Worm (Caenorhabditis elegans) whole organism, L1 larva: ENCODE results near the gene AH10.4.

ENCODE experiments used
- C04F5.9 ChIP-seq: sonication (generic microtip); optimal IDR thresholded peaks from 2 replicates; lab custom pipeline; 2016; ENCODE audit warnings: missing genetic modification characterization, missing compliant biosample characterization
- C34B4.2 ChIP-seq: sonication (generic microtip); optimal IDR thresholded peaks from 2 replicates; lab custom pipeline; 2017; ENCODE audit warnings: mild to moderate bottlenecking, missing genetic modification characterization, missing compliant biosample characterization
- F16B12.6 ChIP-seq: fragments of 150-350 bp; optimal IDR thresholded peaks from 2 replicates; lab custom pipeline; 2014; ENCODE audit warnings: missing biosample characterization, missing genetic modification characterization
- Y116A8C.19 ChIP-seq: sonication (generic microtip); optimal IDR thresholded peaks from 2 replicates; lab custom pipeline; 2016; ENCODE audit warnings: missing compliant biosample characterization, missing genetic modification characterization, borderline replicate concordance
- ama-1 ChIP-seq: fragments of 150-350 bp; optimal IDR thresholded peaks from 2 replicates; lab custom pipeline; 2014
- ceh-63 ChIP-seq: fragments of 200-800 bp; sonication (Bioruptor generic); optimal IDR thresholded peaks from 2 replicates; lab custom pipeline; 2018; ENCODE audit warnings: mild to moderate bottlenecking, missing genetic modification characterization, missing compliant biosample characterization
- ceh-82 ChIP-seq, 3 experiments: fragments of 150-350 bp in 1 of 3; sonication (generic microtip) in 2 of 3; optimal IDR thresholded peaks; 2 replicates each; lab custom pipeline; 2014 to 2017; ENCODE audit warnings: missing biosample characterization in 3 of 3, missing genetic modification characterization in 3 of 3
- dpl-1 ChIP-seq, 3 experiments: fragments of 150-350 bp in 2 of 3; sonication (generic microtip) in 1 of 3; optimal IDR thresholded peaks; 2 replicates each; lab custom pipeline; 2014 to 2017; ENCODE audit warnings: missing biosample characterization in 3 of 3, missing genetic modification characterization in 3 of 3, missing genetic modification reagents in 3 of 3
- efl-1 ChIP-seq, 4 experiments: fragments of 150-350 bp; optimal IDR thresholded peaks in 3 of 4; peaks in 1 of 4; 1 replicate in 1 of 4; 2 replicates in 3 of 4; lab custom pipeline; 2014; ENCODE audit warnings: missing biosample characterization in 2 of 4, missing genetic modification characterization in 2 of 4, missing genetic modification reagents in 2 of 4
- efl-3 ChIP-seq: fragments of 200-800 bp; sonication (Bioruptor generic); optimal IDR thresholded peaks from 2 replicates; lab custom pipeline; 2018; ENCODE audit warnings: mild to moderate bottlenecking, missing genetic modification characterization, missing compliant biosample characterization
- egl-13 ChIP-seq: sonication (generic microtip); optimal IDR thresholded peaks from 2 replicates; lab custom pipeline; 2016; ENCODE audit warnings: missing genotype, missing genetic modification reagents, missing genetic modification characterization, missing compliant biosample characterization
- egl-27 ChIP-seq, 2 experiments: fragments of 150-350 bp in 1 of 2; sonication (generic microtip); optimal IDR thresholded peaks; 3 replicates each; lab custom pipeline; 2017 to 2018; ENCODE audit warnings: missing biosample characterization in 2 of 2, missing genetic modification characterization in 2 of 2, missing genetic modification reagents in 2 of 2
- elt-2 ChIP-seq: sonication (generic microtip); optimal IDR thresholded peaks from 2 replicates; lab custom pipeline; 2016; ENCODE audit warnings: missing genetic modification characterization, mild to moderate bottlenecking, inconsistent platforms, missing compliant biosample characterization, missing genetic modification reagents
- ets-5 ChIP-seq: fragments of 200-800 bp; sonication (Bioruptor generic); IDR thresholded peaks from 2 replicates; pipeline ENCODE4 v1.3.6; 2022; ENCODE audit warnings: missing genetic modification characterization, missing compliant biosample characterization
- fkh-8 ChIP-seq: sonication (generic microtip); optimal IDR thresholded peaks from 2 replicates; lab custom pipeline; 2016; ENCODE audit warnings: mild to moderate bottlenecking, missing genetic modification characterization, missing compliant biosample characterization
- fos-1 ChIP-seq: fragments of 150-350 bp; optimal IDR thresholded peaks from 2 replicates; lab custom pipeline; 2014; ENCODE audit warnings: missing biosample characterization, missing genetic modification characterization
- grh-1 ChIP-seq: fragments of 200-800 bp; sonication (Bioruptor generic); IDR thresholded peaks from 2 replicates; pipeline ENCODE4 v1.3.6; 2022; ENCODE audit warnings: missing genetic modification reagents, missing genetic modification characterization, missing compliant biosample characterization
- hpl-2 ChIP-seq: fragments of 150-350 bp; optimal IDR thresholded peaks from 2 replicates; lab custom pipeline; 2014; ENCODE audit warnings: missing biosample characterization, missing genetic modification reagents, missing genetic modification characterization
- irx-1 ChIP-seq: sonication (generic microtip); optimal IDR thresholded peaks from 2 replicates; lab custom pipeline; 2016; ENCODE audit warnings: missing genetic modification characterization, missing compliant biosample characterization
- lir-3 ChIP-seq: sonication (generic microtip); optimal IDR thresholded peaks from 2 replicates; lab custom pipeline; 2016; ENCODE audit warnings: mild to moderate bottlenecking, missing genetic modification characterization, moderate library complexity, missing compliant biosample characterization; ENCODE audit not compliant: poor library complexity
- mab-9 ChIP-seq: fragments of 200-800 bp; sonication (Bioruptor generic); IDR thresholded peaks from 2 replicates; pipeline ENCODE4 v1.3.6; 2022; ENCODE audit warnings: missing genetic modification reagents, missing genetic modification characterization, missing compliant biosample characterization
- mep-1 ChIP-seq: fragments of 150-350 bp; optimal IDR thresholded peaks from 2 replicates; lab custom pipeline; 2014; ENCODE audit warnings: missing biosample characterization, missing genetic modification characterization
- nhr-237 ChIP-seq: fragments of 150-350 bp; optimal IDR thresholded peaks from 2 replicates; lab custom pipeline; 2014; ENCODE audit warnings: missing biosample characterization, missing genetic modification characterization
- nhr-47 ChIP-seq: sonication (generic microtip); optimal IDR thresholded peaks from 2 replicates; lab custom pipeline; 2016; ENCODE audit warnings: mild to moderate bottlenecking, missing genetic modification characterization, moderate library complexity, missing compliant biosample characterization
- nhr-71 ChIP-seq: sonication (generic microtip); optimal IDR thresholded peaks from 2 replicates; lab custom pipeline; 2016; ENCODE audit warnings: mild to moderate bottlenecking, missing genetic modification characterization, moderate library complexity, missing compliant biosample characterization
- nhr-76 ChIP-seq: sonication (generic microtip); optimal IDR thresholded peaks from 2 replicates; lab custom pipeline; 2017; ENCODE audit warnings: missing biosample characterization, missing genetic modification characterization
- nhr-84 ChIP-seq: sonication (generic microtip); optimal IDR thresholded peaks from 2 replicates; lab custom pipeline; 2017; ENCODE audit warnings: missing biosample characterization, missing genetic modification characterization
- nhr-85 ChIP-seq: sonication (generic microtip); peaks from one replicate; lab custom pipeline; 2016; ENCODE audit warnings: missing genetic modification characterization, inconsistent platforms, missing compliant biosample characterization
- nhr-90 ChIP-seq: sonication (generic microtip); optimal IDR thresholded peaks from 2 replicates; lab custom pipeline; 2016; ENCODE audit warnings: mild to moderate bottlenecking, missing genetic modification characterization, missing compliant biosample characterization; ENCODE audit not compliant: poor library complexity
- pax-3 ChIP-seq: fragments of 200-800 bp; sonication (Bioruptor generic); optimal IDR thresholded peaks from 2 replicates; lab custom pipeline; 2018; ENCODE audit warnings: mild to moderate bottlenecking, missing genetic modification characterization, moderate library complexity, missing compliant biosample characterization
- rnt-1 ChIP-seq: sonication (generic microtip); optimal IDR thresholded peaks from 2 replicates; lab custom pipeline; 2016; ENCODE audit warnings: mild to moderate bottlenecking, missing genetic modification characterization, moderate library complexity, missing compliant biosample characterization
- skn-1 ChIP-seq: fragments of 150-350 bp; optimal IDR thresholded peaks from 2 replicates; lab custom pipeline; 2014; ENCODE audit warnings: missing biosample characterization, missing genetic modification characterization
- sptf-1 ChIP-seq: fragments of 150-350 bp; optimal IDR thresholded peaks from 2 replicates; lab custom pipeline; 2014; ENCODE audit warnings: missing biosample characterization, missing genetic modification characterization
- unc-30 ChIP-seq: sonication (generic microtip); optimal IDR thresholded peaks from 2 replicates; lab custom pipeline; 2017; ENCODE audit warnings: missing biosample characterization, missing genetic modification characterization
- unc-62 ChIP-seq: fragments of 150-350 bp; optimal IDR thresholded peaks from 2 replicates; lab custom pipeline; 2014; ENCODE audit warnings: missing biosample characterization, missing genetic modification reagents, missing genetic modification characterization
- vab-15 ChIP-seq: sonication (generic microtip); optimal IDR thresholded peaks from 2 replicates; lab custom pipeline; 2017; ENCODE audit warnings: missing genotype, mild to moderate bottlenecking, missing genetic modification characterization, missing compliant biosample characterization
- zag-1 ChIP-seq: fragments of 150-350 bp; optimal IDR thresholded peaks from 2 replicates; lab custom pipeline; 2014; ENCODE audit warnings: missing biosample characterization, missing genetic modification characterization
- zip-4 ChIP-seq: fragments of 200-800 bp; sonication (Bioruptor generic); optimal IDR thresholded peaks from 2 replicates; lab custom pipeline; 2018; ENCODE audit warnings: mild to moderate bottlenecking, missing genetic modification characterization, moderate library complexity, missing compliant biosample characterization
- ztf-11 ChIP-seq, 2 experiments: sonication (generic microtip); optimal IDR thresholded peaks; 2 replicates each; lab custom pipeline; 2016 to 2017; ENCODE audit warnings: missing genetic modification characterization in 2 of 2, missing biosample characterization in 1 of 2, missing compliant biosample characterization in 1 of 2

The AH10.4 gene

ce11 chrV:14166630-14167029, 29.0 kb upstream of the AH10.4 start, which contains the start of gene cest-1.1:
cest-1.1 (minus strand) TSS chrV:14166730.
- no peak for TF ChIP-seq Y116A8C.19
- no peak for TF ChIP-seq hpl-2 (GFP tag; lab: Kevin White, UChicago)
- no peak for TF ChIP-seq unc-30 (tag; lab: Kevin White, UChicago)
- no peak for TF ChIP-seq ceh-82 (tag; optimal IDR thresholded peaks at IDR 0.05; lab: Kevin White, UChicago)
- no peak for TF ChIP-seq sptf-1
- TF ChIP-seq pax-3 (tag; lab: Kevin White, UChicago) = no peak
- TF ChIP-seq ets-5 (GFP tag; lab: Robert Waterston, UW) = no peak
- TF ChIP-seq zag-1 (tag; lab: Kevin White, UChicago) = no peak
- TF ChIP-seq nhr-71 = no peak
- TF ChIP-seq egl-13 = no peak
- TF ChIP-seq nhr-84 (tag; lab: Kevin White, UChicago) = no peak
- no peak for TF ChIP-seq skn-1 (tag; lab: Kevin White, UChicago)
- TF ChIP-seq rnt-1 (tag; lab: Kevin White, UChicago) = no peak
- TF ChIP-seq efl-3 = no peak
- TF ChIP-seq ceh-63 (GFP tag; lab: Kevin White, UChicago) = no peak
- TF ChIP-seq unc-62 (GFP tag; lab: Kevin White, UChicago) = no peak
- TF ChIP-seq vab-15 (tag; lab: Kevin White, UChicago) = no peak
- no peak for TF ChIP-seq ztf-11 (tag; optimal IDR thresholded peaks at IDR 0.05; lab: Kevin White, UChicago)
- no peak for TF ChIP-seq irx-1 (tag; lab: Kevin White, UChicago)

DNA sequence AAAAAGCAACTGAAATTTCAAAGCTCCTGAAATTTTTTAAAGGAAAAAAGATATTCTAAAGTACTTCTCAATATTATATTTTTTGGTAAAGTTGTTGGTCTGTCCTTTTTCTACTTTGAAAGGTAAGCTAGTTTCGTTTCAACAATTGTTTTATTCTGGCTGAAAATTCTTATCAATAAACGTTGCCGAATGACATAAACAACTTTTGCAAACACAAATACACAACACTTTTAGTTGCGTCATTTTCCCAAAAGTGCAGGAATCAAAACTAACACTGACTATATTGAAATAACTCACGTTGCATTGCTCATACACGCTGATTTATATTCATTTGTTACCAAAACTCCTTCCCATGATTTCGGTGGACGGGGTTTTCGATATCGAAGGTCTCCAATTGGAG, 28.1 kb upstream of the AH10.4 start:
- TF ChIP-seq grh-1 (no peak), nhr-237 (tag; lab: Kevin White, UChicago) (no peak), F16B12.6 (tag; lab: Kevin White, UChicago) (no peak), egl-27 (tag; optimal IDR thresholded peaks at IDR 0.05; lab: Kevin White, UChicago) (no peak), efl-1 (optimal IDR thresholded peaks at IDR 0.05; lab: Kevin White, UChicago) (no peak), efl-1 (GFP tag; optimal IDR thresholded peaks at IDR 0.05 in 1 of 2; lab: Kevin White, UChicago) (no peak), sptf-1 (no peak), nhr-76 (no peak), dpl-1 (GFP tag; optimal IDR thresholded peaks at IDR 0.05; lab: Kevin White, UChicago) (no peak)

DNA sequence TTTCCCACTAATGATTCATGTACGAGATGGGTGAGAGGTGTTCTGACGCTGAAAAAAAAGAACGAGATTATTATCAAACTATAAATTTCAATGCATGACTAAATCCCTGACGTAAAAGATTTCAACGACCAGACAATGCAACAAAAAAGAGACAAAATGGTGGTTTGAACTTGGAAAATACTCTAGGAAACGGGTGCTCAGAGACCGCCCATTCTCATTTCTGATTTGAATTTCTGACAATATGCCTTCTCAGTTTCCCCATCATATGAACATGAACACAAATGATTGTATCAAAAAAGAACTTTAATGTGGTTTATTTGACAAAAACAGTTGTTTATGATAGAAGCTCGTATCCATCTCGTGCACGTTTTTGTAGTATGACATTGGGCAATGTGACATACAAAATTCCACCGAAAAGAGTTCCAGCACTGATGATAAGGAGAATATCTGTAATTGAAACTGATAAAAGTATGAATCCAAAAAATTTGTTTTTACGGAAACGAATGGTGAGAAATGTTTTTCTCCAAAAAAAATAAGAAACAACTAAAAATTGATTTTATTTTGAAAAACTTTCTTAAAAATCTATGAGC, 25.4 kb upstream of the AH10.4 start, which contains the start of gene srd-26:
TSS of gene srd-26 (minus strand) at position 51 of the 590 bp plus-strand sequence.
- no peak for TF ChIP-seq sptf-1
- no peak for TF ChIP-seq pax-3 (tag; lab: Kevin White, UChicago)

DNA sequence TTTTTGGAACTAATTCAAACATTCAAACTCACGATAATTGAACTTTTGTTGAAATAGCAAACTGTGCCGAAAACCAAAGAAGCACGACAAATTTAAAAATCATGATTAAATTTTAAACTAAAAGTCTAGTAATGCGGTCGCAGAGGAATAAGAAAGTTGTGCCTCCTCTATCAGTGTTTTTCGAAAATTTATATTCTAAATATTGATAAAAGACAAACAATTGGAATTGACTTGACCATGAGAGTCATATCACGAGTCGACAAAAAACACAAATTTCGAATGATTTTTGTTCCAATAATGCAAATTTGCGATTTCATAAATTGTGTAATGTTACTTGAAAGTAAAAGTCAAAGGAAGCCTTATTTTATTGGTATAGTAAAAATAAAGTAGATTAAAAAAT, 23.0 kb upstream of the AH10.4 start, which contains the start of gene cest-1.2:
TSS of gene cest-1.2 (minus strand) at position 165 of the 400 bp plus-strand sequence.
- TF ChIP-seq elt-2 (tag; lab: Kevin White, UChicago) (peak; percentile 61), fkh-8 (tag; lab: Kevin White, UChicago) (no peak)

- TF ChIP-seq zip-4 (GFP tag; lab: Kevin White, UChicago) (no peak), nhr-237 (tag; lab: Kevin White, UChicago) (no peak), nhr-85 (tag; lab: Kevin White, UChicago) (no peak), ama-1 (no peak), zag-1 (tag; lab: Kevin White, UChicago) (no peak), vab-15 (tag; lab: Kevin White, UChicago) (no peak), nhr-90 (tag; lab: Kevin White, UChicago) (no peak), mab-9 (GFP tag; lab: Robert Waterston, UW) (no peak), C34B4.2 (no peak), ceh-63 (GFP tag; lab: Kevin White, UChicago) (no peak), fos-1 (tag; lab: Kevin White, UChicago) (no peak), C04F5.9 (tag; lab: Kevin White, UChicago) (no peak), nhr-47 (no peak), grh-1 (no peak), lir-3 (no peak), mep-1 (tag; lab: Kevin White, UChicago) (no peak)
These were observed 18.8 kb upstream of the AH10.4 start, which contains the start of gene AH10.2 for ce11 chrV:14156468-14156867. AH10.2 (plus strand) TSS chrV:14156768.
